Fruit fly (Drosophila melanogaster): ENCODE results near the gene RpS9.

DNA sequence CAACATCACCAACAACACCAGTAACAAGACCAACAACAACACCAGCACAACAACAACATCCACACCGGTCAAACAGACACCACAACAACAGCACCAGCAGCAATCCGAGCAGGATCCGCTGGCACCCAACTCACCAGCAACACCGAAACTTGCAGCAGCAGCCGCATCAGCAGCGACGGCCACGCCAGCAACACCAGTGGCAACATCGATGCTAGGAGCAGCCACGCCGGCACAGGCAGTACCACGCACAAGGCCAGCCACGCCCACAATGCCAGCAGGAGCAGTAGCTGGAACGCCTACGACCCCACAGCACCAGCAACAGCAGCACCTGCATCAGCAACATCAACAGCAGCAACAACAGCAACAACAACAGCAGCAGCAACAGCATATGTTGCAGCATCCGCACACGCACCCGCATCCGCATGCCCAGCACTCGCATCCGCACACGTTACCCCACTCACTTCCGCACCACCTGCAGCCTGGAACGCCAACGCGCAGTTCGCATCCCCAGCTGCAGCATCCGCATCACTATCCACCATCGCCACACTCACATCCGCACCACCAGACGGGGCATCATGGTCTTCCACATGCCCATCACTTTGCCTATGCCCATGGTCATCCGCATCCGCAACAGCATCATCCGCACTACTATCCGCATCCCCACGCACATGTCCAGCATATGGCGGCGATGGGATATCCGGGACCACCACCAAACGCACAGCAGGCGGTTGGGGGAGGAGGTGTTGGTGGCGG is 40.0 kb downstream of the RpS9 start:
- no peak for TF ChIP-seq N (GFP tag; optimal IDR thresholded peaks at IDR 0.05)
- TF ChIP-seq br (GFP tag; optimal IDR thresholded peaks at IDR 0.05): no peak
- no peak for TF ChIP-seq OdsH (GFP tag; optimal IDR thresholded peaks at IDR 0.05)

Measured in whole organism, wandering third instar larva.